Fruit fly (Drosophila melanogaster) whole organism, embryonic: Measurements from ENCODE around the gene CG13862.
A peak's percentile ranks its signal among the peaks of the same experiment; 100 is the strongest.

Experiments
- Aef1 ChIP-seq: fragments of 200-800 bp; sonication (Bioruptor generic); IDR thresholded peaks from 3 replicates; pipeline ENCODE4 v1.3.6; 2022; ENCODE audit warnings: missing biosample characterization, missing genetic modification characterization
- Atf3 ChIP-seq: fragments of 200-800 bp; sonication (Bioruptor generic); optimal IDR thresholded peaks from 3 replicates; lab custom pipeline; 2016; ENCODE audit warnings: missing biosample characterization, missing genetic modification characterization
- B-H1 ChIP-seq: fragments of 200-800 bp; sonication (Bioruptor generic); IDR thresholded peaks from 3 replicates; pipeline ENCODE4 v1.3.6; 2022; ENCODE audit warnings: missing biosample characterization, missing genetic modification characterization
- CG10267 ChIP-seq: fragments of 200-800 bp; sonication (Bioruptor generic); optimal IDR thresholded peaks from 2 replicates; lab custom pipeline; 2018; ENCODE audit warnings: missing biosample characterization, mild to moderate bottlenecking, missing genetic modification characterization, moderate library complexity
- CG10366 ChIP-seq: fragments of 200-800 bp; sonication (Bioruptor generic); IDR thresholded peaks from 2 replicates; pipeline ENCODE4 v1.3.6; 2022; ENCODE audit warnings: missing biosample characterization, missing genetic modification characterization
- CG13424 ChIP-seq: fragments of 200-800 bp; sonication (Bioruptor generic); optimal IDR thresholded peaks from 2 replicates; lab custom pipeline; 2019; ENCODE audit warnings: missing biosample characterization, mild to moderate bottlenecking, missing genetic modification characterization, moderate library complexity
- CG14667 ChIP-seq: fragments of 200-800 bp; sonication (Bioruptor generic); IDR thresholded peaks from 2 replicates; pipeline ENCODE4 v1.3.6; 2022; ENCODE audit warnings: missing biosample characterization, missing genetic modification characterization
- CG1529 ChIP-seq: fragments of 200-800 bp; sonication (Bioruptor generic); optimal IDR thresholded peaks from 3 replicates; lab custom pipeline; 2018; ENCODE audit warnings: missing biosample characterization, missing genetic modification characterization
- CG15601 ChIP-seq: fragments of 200-800 bp; sonication (Bioruptor generic); optimal IDR thresholded peaks from 3 replicates; lab custom pipeline; 2019; ENCODE audit warnings: missing biosample characterization, mild to moderate bottlenecking, missing genetic modification characterization, moderate library complexity
- CG15696 ChIP-seq: fragments of 200-800 bp; sonication (Bioruptor generic); optimal IDR thresholded peaks from 2 replicates; lab custom pipeline; 2019; ENCODE audit warnings: missing biosample characterization, mild to moderate bottlenecking, missing genetic modification characterization, moderate library complexity
- CG1647 ChIP-seq: fragments of 200-800 bp; sonication (Bioruptor generic); optimal IDR thresholded peaks from 3 replicates; lab custom pipeline; 2016; ENCODE audit warnings: missing biosample characterization, missing genetic modification characterization
- CG17359 ChIP-seq: fragments of 200-800 bp; sonication (Bioruptor generic); optimal IDR thresholded peaks from 3 replicates; lab custom pipeline; 2018; ENCODE audit warnings: missing biosample characterization, mild to moderate bottlenecking, missing genetic modification characterization, moderate library complexity
- CG17568 ChIP-seq: fragments of 200-800 bp; sonication (Bioruptor generic); optimal IDR thresholded peaks from 2 replicates; lab custom pipeline; 2018; ENCODE audit warnings: missing biosample characterization, mild to moderate bottlenecking, missing genetic modification characterization, moderate library complexity
- CG18599 ChIP-seq: fragments of 200-800 bp; sonication (Bioruptor generic); optimal IDR thresholded peaks from 3 replicates; lab custom pipeline; 2017; ENCODE audit warnings: missing biosample characterization, missing genetic modification characterization, mild to moderate bottlenecking, moderate library complexity, missing genetic modification reagents
- CG2202 ChIP-seq: fragments of 200-800 bp; sonication (Bioruptor generic); optimal IDR thresholded peaks from 2 replicates; lab custom pipeline; 2018; ENCODE audit warnings: missing biosample characterization, mild to moderate bottlenecking, missing genetic modification characterization
- CG2678 ChIP-seq: fragments of 200-800 bp; sonication (Bioruptor generic); optimal IDR thresholded peaks from 3 replicates; lab custom pipeline; 2019; ENCODE audit warnings: missing biosample characterization, mild to moderate bottlenecking, missing genetic modification characterization, moderate library complexity
- CG30020 ChIP-seq: fragments of 200-800 bp; optimal IDR thresholded peaks from 2 replicates; lab custom pipeline; 2019; ENCODE audit warnings: missing biosample characterization, mild to moderate bottlenecking, missing genetic modification characterization, moderate library complexity
- CG31388 ChIP-seq: fragments of 200-800 bp; sonication (Bioruptor generic); optimal IDR thresholded peaks from 2 replicates; lab custom pipeline; 2016; ENCODE audit warnings: missing biosample characterization, missing genetic modification characterization
- CG33213 ChIP-seq: fragments of 200-800 bp; sonication (Bioruptor generic); optimal IDR thresholded peaks from 3 replicates; lab custom pipeline; 2016; ENCODE audit warnings: missing biosample characterization, missing genetic modification characterization
- CG6689 ChIP-seq: fragments of 200-800 bp; sonication (Bioruptor generic); IDR thresholded peaks from 2 replicates; pipeline ENCODE4 v1.3.6; 2022; ENCODE audit warnings: missing biosample characterization, missing genetic modification characterization
- CG6765 ChIP-seq: fragments of 200-800 bp; sonication (Bioruptor generic); optimal IDR thresholded peaks from 3 replicates; lab custom pipeline; 2017; ENCODE audit warnings: missing biosample characterization, mild to moderate bottlenecking, missing genetic modification characterization
- CG7839 ChIP-seq: fragments of 200-800 bp; sonication (Bioruptor generic); optimal IDR thresholded peaks from 3 replicates; lab custom pipeline; 2018; ENCODE audit warnings: missing biosample characterization, mild to moderate bottlenecking, missing genetic modification characterization, moderate library complexity
- CG7963 ChIP-seq: fragments of 200-800 bp; sonication (Bioruptor generic); IDR thresholded peaks from 3 replicates; pipeline ENCODE4 v1.3.6; 2022; ENCODE audit warnings: missing biosample characterization, missing genetic modification characterization; ENCODE audit not compliant: partially characterized antibody
- CG8290 ChIP-seq, 3 experiments: fragments of 200-800 bp; sonication (Bioruptor generic); optimal IDR thresholded peaks; 2 replicates each; lab custom pipeline; 2016 to 2019; ENCODE audit warnings: missing biosample characterization in 3 of 3, missing genetic modification characterization in 3 of 3, mild to moderate bottlenecking in 2 of 3, moderate library complexity in 1 of 3
- CG9817 ChIP-seq: fragments of 200-800 bp; sonication (Bioruptor generic); optimal IDR thresholded peaks from 2 replicates; lab custom pipeline; 2018; ENCODE audit warnings: missing biosample characterization, mild to moderate bottlenecking, missing genetic modification characterization, moderate library complexity
- CTCF ChIP-seq: fragments of 200-800 bp; sonication (Bioruptor generic); optimal IDR thresholded peaks from 2 replicates; lab custom pipeline; 2017; ENCODE audit warnings: missing biosample characterization, mild to moderate bottlenecking, missing genetic modification characterization, moderate library complexity
- Gsc ChIP-seq: fragments of 200-800 bp; sonication (Bioruptor generic); IDR thresholded peaks from 2 replicates; pipeline ENCODE4 v1.3.6; 2022; ENCODE audit warnings: missing biosample characterization, missing genetic modification characterization
- H15 ChIP-seq: fragments of 200-800 bp; sonication (Bioruptor generic); IDR thresholded peaks from 3 replicates; pipeline ENCODE4 v1.3.6; 2022; ENCODE audit warnings: missing biosample characterization, missing genetic modification characterization
- HHEX ChIP-seq: fragments of 200-800 bp; sonication (Bioruptor generic); optimal IDR thresholded peaks from 3 replicates; lab custom pipeline; 2017; ENCODE audit warnings: missing biosample characterization, mild to moderate bottlenecking, missing genetic modification characterization, missing genetic modification reagents
- HLH4C ChIP-seq: fragments of 200-800 bp; sonication (Bioruptor generic); IDR thresholded peaks from 3 replicates; pipeline ENCODE4 v1.3.6; 2022; ENCODE audit warnings: missing biosample characterization, missing genetic modification characterization; ENCODE audit not compliant: partially characterized antibody
- Hr3 ChIP-seq: fragments of 200-800 bp; sonication (Bioruptor generic); optimal IDR thresholded peaks from 3 replicates; lab custom pipeline; 2016; ENCODE audit warnings: missing biosample characterization, missing genetic modification characterization
- Jarid2 ChIP-seq: fragments of 200-800 bp; sonication (Bioruptor generic); optimal IDR thresholded peaks from 3 replicates; lab custom pipeline; 2017; ENCODE audit warnings: mild to moderate bottlenecking, missing biosample characterization, missing genetic modification reagents, missing genetic modification characterization
- Lim3 ChIP-seq: fragments of 200-800 bp; sonication (Bioruptor generic); IDR thresholded peaks from 2 replicates; pipeline ENCODE4 v1.3.6; 2022; ENCODE audit warnings: missing biosample characterization, missing genetic modification characterization
- Med ChIP-seq: fragments of 200-800 bp; sonication (Bioruptor generic); peaks from one replicate; lab custom pipeline; 2016; ENCODE audit warnings: missing biosample characterization, missing genetic modification characterization, mild to moderate bottlenecking, inconsistent platforms, moderate library complexity
- PHDP ChIP-seq: fragments of 200-800 bp; sonication (Bioruptor generic); optimal IDR thresholded peaks from 3 replicates; lab custom pipeline; 2018; ENCODE audit warnings: missing biosample characterization, mild to moderate bottlenecking, missing genetic modification characterization, moderate library complexity
- Rfx ChIP-seq: fragments of 200-800 bp; sonication (Bioruptor generic); IDR thresholded peaks from 2 replicates; pipeline ENCODE4 v1.3.6; 2022; ENCODE audit warnings: missing biosample characterization, missing genetic modification characterization
- Sox100B ChIP-seq: fragments of 200-800 bp; sonication (Bioruptor generic); optimal IDR thresholded peaks from 3 replicates; lab custom pipeline; 2018; ENCODE audit warnings: missing biosample characterization, mild to moderate bottlenecking, missing genetic modification characterization
- Sox102F ChIP-seq: fragments of 200-800 bp; sonication (Bioruptor generic); optimal IDR thresholded peaks from 2 replicates; lab custom pipeline; 2018; ENCODE audit warnings: missing biosample characterization, mild to moderate bottlenecking, missing genetic modification characterization, moderate library complexity
- br ChIP-seq: fragments of >200 bp; optimal IDR thresholded peaks from 2 replicates; lab custom pipeline; 2017
- ci ChIP-seq: fragments of 200-800 bp; sonication (Bioruptor generic); IDR thresholded peaks from 3 replicates; pipeline ENCODE4 v1.3.6; 2022; ENCODE audit warnings: missing biosample characterization, missing genetic modification characterization
- danr ChIP-seq: fragments of 200-800 bp; sonication (Bioruptor generic); IDR thresholded peaks from 2 replicates; pipeline ENCODE4 v1.3.6; 2022; ENCODE audit warnings: missing biosample characterization, missing genetic modification characterization
- dati ChIP-seq: fragments of 200-800 bp; sonication (Bioruptor generic); IDR thresholded peaks from 2 replicates; pipeline ENCODE4 v1.3.6; 2022; ENCODE audit warnings: missing biosample characterization, missing genetic modification characterization
- dmrt11E ChIP-seq: fragments of 200-800 bp; sonication (Bioruptor generic); optimal IDR thresholded peaks from 3 replicates; lab custom pipeline; 2018; ENCODE audit warnings: missing biosample characterization, mild to moderate bottlenecking, missing genetic modification characterization, moderate library complexity
- gt ChIP-seq: fragments of 200-800 bp; sonication (Bioruptor generic); IDR thresholded peaks from 2 replicates; pipeline ENCODE4 v1.3.6; 2022; ENCODE audit warnings: missing biosample characterization, missing genetic modification characterization
- kni ChIP-seq: fragments of 200-800 bp; sonication (Bioruptor generic); optimal IDR thresholded peaks from 3 replicates; lab custom pipeline; 2017; ENCODE audit warnings: mild to moderate bottlenecking, missing biosample characterization, missing genetic modification reagents, missing genetic modification characterization
- mirr ChIP-seq: fragments of 200-800 bp; sonication (Bioruptor generic); optimal IDR thresholded peaks from 3 replicates; lab custom pipeline; 2018; ENCODE audit warnings: missing biosample characterization, mild to moderate bottlenecking, missing genetic modification characterization
- nmo ChIP-seq: fragments of 200-800 bp; sonication (Bioruptor generic); optimal IDR thresholded peaks from 2 replicates; lab custom pipeline; 2018; ENCODE audit warnings: missing biosample characterization, mild to moderate bottlenecking, missing genetic modification characterization, moderate library complexity
- peb ChIP-seq: fragments of 200-800 bp; sonication (Bioruptor generic); IDR thresholded peaks from 2 replicates; pipeline ENCODE4 v1.3.6; 2022; ENCODE audit warnings: missing biosample characterization, missing genetic modification characterization
- ranshi ChIP-seq: fragments of 200-800 bp; sonication (Bioruptor generic); IDR thresholded peaks from 2 replicates; pipeline ENCODE4 v1.3.6; 2022; ENCODE audit warnings: missing biosample characterization, missing genetic modification characterization
- sens ChIP-seq: fragments of 200-800 bp; sonication (Bioruptor generic); peaks from one replicate; lab custom pipeline; 2016; ENCODE audit warnings: missing biosample characterization, missing genetic modification characterization
- sens-2 ChIP-seq: fragments of 200-800 bp; sonication (Bioruptor generic); IDR thresholded peaks from 2 replicates; pipeline ENCODE4 v1.3.6; 2022; ENCODE audit warnings: missing biosample characterization, missing genetic modification characterization
- stc ChIP-seq: fragments of 200-800 bp; sonication (Bioruptor generic); IDR thresholded peaks from 2 replicates; pipeline ENCODE4 v1.3.6; 2022; ENCODE audit warnings: missing biosample characterization, missing genetic modification characterization
- ttk ChIP-seq: fragments of 200-800 bp; sonication (Bioruptor generic); IDR thresholded peaks from 2 replicates; pipeline ENCODE4 v2.1.2; 2022; ENCODE audit warnings: missing biosample characterization, missing genetic modification characterization

Gene CG13862

DNA sequence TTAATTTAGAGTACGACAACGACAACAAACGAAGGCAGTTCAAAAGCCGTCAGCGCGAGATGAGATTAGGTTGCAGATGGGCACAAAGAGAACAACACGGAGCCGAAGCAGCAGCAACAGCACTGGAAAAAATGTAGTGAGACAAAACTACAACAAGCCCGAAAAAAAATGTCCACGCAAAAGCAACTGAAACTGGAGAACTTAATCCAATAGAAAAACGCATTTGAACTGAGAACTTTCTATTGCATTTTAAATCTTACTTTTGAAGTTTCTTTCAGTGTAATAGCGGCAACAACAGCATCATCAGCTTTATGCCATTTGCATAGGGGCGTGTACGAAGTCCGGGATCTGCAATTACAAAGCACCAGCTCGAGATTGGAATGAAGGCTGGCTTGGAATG is 7.7 kb downstream of the CG13862 start (continued):
- TF ChIP-seq ci (GFP tag; lab: Robert Waterston, UW): 0 out of 3 replicates have a peak, but pooled peaks have one; percentile 30
- TF ChIP-seq CG6765 (GFP tag; lab: Kevin White, UChicago): no peak
- TF ChIP-seq Hr3 (GFP tag; lab: Kevin White, UChicago): no peak
- TF ChIP-seq CG1529: no peak
- no peak for TF ChIP-seq CG8290 (GFP tag; optimal IDR thresholded peaks at IDR 0.05; lab: Kevin White, UChicago)
- TF ChIP-seq CG8290 (tag; optimal IDR thresholded peaks at IDR 0.05; lab: Kevin White, UChicago): no peak
- TF ChIP-seq CG30020: no peak
- peak; percentile 12 for TF ChIP-seq Sox102F (GFP tag; lab: Kevin White, UChicago)
- no peak for TF ChIP-seq CG15601 (tag; lab: Kevin White, UChicago)
- TF ChIP-seq gt: no peak
- no peak for TF ChIP-seq Lim3 (GFP tag; lab: Robert Waterston, UW)
- TF ChIP-seq Gsc (GFP tag; lab: Robert Waterston, UW): no peak
- TF ChIP-seq nmo (GFP tag; lab: Kevin White, UChicago): peak; percentile 11
- TF ChIP-seq CG14667: no peak
- TF ChIP-seq danr (GFP tag; lab: Robert Waterston, UW): no peak
- TF ChIP-seq sens-2 (GFP tag; lab: Robert Waterston, UW): no peak
- TF ChIP-seq Sox100B (GFP tag; lab: Kevin White, UChicago): no peak
- TF ChIP-seq CG15696 (tag; lab: Kevin White, UChicago): no peak
- no peak for TF ChIP-seq CG6689 (GFP tag; lab: Robert Waterston, UW)
- TF ChIP-seq Med (GFP tag; lab: Kevin White, UChicago): peak; percentile 76
- no peak for TF ChIP-seq CG33213
- TF ChIP-seq HLH4C (GFP tag; lab: Robert Waterston, UW): no peak
- TF ChIP-seq CG10267 (tag; lab: Kevin White, UChicago): no peak
- TF ChIP-seq dmrt11E (tag; lab: Kevin White, UChicago): no peak
- TF ChIP-seq CTCF: no peak
- TF ChIP-seq HHEX (GFP tag; lab: Kevin White, UChicago): no peak
- TF ChIP-seq PHDP (tag; lab: Kevin White, UChicago): no peak
- TF ChIP-seq ranshi: no peak
- TF ChIP-seq CG31388 (GFP tag; lab: Kevin White, UChicago): no peak
- no peak for TF ChIP-seq H15 (GFP tag; lab: Robert Waterston, UW)
- no peak for TF ChIP-seq CG17568 (GFP tag; lab: Kevin White, UChicago)
- no peak for TF ChIP-seq Atf3 (GFP tag; lab: Kevin White, UChicago)
- TF ChIP-seq CG1647 (GFP tag; lab: Kevin White, UChicago): no peak
- TF ChIP-seq stc: no peak
- TF ChIP-seq br (lab: Kevin White, UChicago): no peak
- TF ChIP-seq Rfx (GFP tag; lab: Robert Waterston, UW): 0 out of 2 replicates have a peak, but pooled peaks have one; percentile 15
- TF ChIP-seq CG9817 (tag; lab: Kevin White, UChicago): no peak
- TF ChIP-seq mirr (GFP tag; lab: Kevin White, UChicago): no peak
- peak; percentile 41 for TF ChIP-seq CG18599 (GFP tag; lab: Kevin White, UChicago)
- no peak for TF ChIP-seq B-H1
- no peak for TF ChIP-seq CG7963 (GFP tag; lab: Robert Waterston, UW)
- peak; percentile 85 for TF ChIP-seq sens
- TF ChIP-seq Aef1 (GFP tag; lab: Robert Waterston, UW): no peak
- no peak for TF ChIP-seq CG13424 (tag; lab: Kevin White, UChicago)
- TF ChIP-seq ttk: no peak
- no peak for TF ChIP-seq CG2202 (tag; lab: Kevin White, UChicago)
- TF ChIP-seq CG17359 (tag; lab: Kevin White, UChicago): no peak
- no peak for TF ChIP-seq CG10366 (GFP tag; lab: Robert Waterston, UW)
- no peak for TF ChIP-seq Jarid2 (GFP tag; lab: Kevin White, UChicago)
- no peak for TF ChIP-seq peb
- TF ChIP-seq CG2678 (tag; lab: Kevin White, UChicago): peak; percentile 29
- no peak for TF ChIP-seq kni (GFP tag; lab: Kevin White, UChicago)
- peak; percentile 36 for TF ChIP-seq CG7839 (tag; lab: Kevin White, UChicago)
- TF ChIP-seq dati (GFP tag; lab: Robert Waterston, UW): no peak
